Fruit fly (Drosophila melanogaster): ENCODE measurements around the gene Doc2.

Gene Doc2

DNA sequence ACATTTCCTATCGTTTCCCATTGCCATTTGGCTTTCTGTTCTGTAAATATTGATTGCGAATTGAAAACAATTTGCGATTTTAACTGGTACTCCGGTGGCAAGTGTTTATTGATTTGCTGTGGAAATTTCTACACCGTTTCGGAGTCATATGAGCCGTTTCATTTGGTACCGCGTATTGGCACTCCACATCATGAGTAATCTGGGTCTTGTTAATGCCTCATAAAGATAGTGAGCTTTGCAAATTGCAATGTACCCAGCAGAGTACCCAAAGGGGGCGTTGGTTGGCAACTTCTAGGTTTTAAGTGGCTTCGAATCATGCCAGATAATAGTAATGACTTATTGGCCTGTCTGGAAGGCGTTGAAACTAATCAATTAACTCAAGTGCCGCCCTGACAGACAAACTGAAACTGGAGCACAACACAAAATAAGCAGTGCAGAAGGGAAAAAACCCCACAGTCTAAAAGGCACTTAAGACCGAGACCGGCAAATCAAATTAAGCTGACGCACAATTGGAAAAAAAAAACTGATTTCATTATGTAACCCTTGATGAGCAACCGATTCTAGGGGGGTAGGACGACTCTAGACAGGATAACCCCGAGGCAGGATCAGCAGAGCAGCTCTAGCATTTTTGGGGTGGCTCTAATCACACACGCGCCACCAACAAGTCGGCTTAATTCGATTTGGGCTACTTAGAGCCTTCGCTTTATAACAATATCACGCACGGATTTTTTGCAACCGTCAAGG, 33.9 kb upstream of the Doc2 start:
- TF ChIP-seq CG17801 (GFP tag; optimal IDR thresholded peaks at IDR 0.05; ENCODE audit: partially characterized antibody), result no peak

- no peak for TF ChIP-seq CG17801 (GFP tag; optimal IDR thresholded peaks at IDR 0.05; ENCODE audit: partially characterized antibody)
These were observed 32.8 kb upstream of the Doc2 start for dm6 chr3L:9051830-9052259.

DNA sequence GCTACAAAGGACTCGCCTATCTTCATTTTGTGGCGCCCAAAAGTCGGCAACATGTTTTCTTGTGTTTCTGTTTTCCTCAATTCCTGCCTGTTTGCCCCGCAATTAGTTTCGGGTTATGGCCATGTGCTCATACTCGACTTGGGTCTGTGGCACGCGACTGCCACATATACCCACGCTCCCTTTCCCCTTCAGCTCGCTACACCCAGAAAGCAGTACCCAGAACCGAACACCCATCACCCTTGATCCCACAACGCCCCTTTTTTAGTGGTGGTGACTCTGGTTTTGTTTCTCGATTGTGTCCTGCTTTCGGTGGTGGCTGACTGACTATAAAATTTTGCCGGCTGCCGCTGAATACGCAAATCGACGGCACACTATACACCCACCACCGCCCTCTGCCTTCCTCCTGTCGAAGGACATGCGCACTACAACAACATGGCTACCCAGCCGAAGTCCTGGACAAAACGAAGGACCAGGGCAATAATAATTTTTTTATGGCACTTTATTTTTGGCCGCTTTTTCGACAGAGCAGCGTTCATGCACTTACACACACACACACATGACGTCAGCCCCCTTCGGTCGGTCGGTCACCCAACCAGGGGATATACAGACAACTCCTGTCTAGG, 31.5 kb upstream of the Doc2 start:
- TF ChIP-seq CG17801 (GFP tag; optimal IDR thresholded peaks at IDR 0.05; ENCODE audit: partially characterized antibody), result no peak

dm6 chr3L:9047062-9047461, 28.0 kb upstream of the Doc2 start, which contains the start of gene Argk2:
TSS of gene Argk2 (plus strand) at chr3L:9047439.
- TF ChIP-seq CG17801 (GFP tag; optimal IDR thresholded peaks at IDR 0.05; ENCODE audit: partially characterized antibody), result no peak

DNA sequence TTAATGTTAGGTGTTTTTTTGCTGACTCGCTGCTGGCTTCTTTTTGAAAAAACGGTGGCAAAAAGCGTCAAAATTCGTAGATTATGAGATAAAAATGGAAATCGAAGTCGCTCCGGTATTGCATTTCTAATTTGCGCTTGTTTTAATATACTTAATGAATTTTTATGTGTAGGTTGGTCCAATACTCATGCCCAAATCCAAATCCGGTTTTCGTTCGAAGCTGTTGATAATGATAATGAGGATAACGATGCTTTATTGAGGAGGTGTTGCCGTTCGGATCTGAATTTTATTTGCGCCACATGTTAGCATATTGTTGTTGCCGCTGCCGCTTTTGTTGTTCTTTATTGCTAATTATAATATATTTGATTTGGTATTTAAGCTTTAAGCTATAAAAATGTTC, 27.2 kb upstream of the Doc2 start:
- TF ChIP-seq CG17801 (GFP tag; optimal IDR thresholded peaks at IDR 0.05; ENCODE audit: partially characterized antibody), result no peak

DNA sequence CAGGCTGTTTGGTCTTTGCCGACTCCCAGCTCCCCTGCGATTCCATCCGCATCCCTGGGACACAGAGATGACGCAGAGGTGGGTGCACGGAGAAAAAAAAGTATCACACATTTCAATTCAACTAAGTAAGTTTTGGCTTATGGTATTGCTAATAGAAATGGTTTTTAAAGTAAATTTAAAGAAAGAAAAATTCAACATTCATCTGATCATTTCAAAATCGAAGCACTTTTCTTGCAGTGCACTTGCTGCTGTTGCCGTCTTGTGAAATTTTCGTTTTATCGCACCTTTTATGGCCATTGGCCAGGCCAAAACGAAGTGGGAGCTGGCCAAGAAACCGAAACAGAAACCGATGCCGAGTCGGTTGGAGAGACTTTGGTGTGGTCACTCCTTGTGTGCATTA, 26.3 kb upstream of the Doc2 start:
- no peak for TF ChIP-seq CG17801 (GFP tag; optimal IDR thresholded peaks at IDR 0.05; ENCODE audit: partially characterized antibody)

- no peak for TF ChIP-seq CG17801 (GFP tag; optimal IDR thresholded peaks at IDR 0.05; ENCODE audit: partially characterized antibody)
These were observed 25.9 kb upstream of the Doc2 start for dm6 chr3L:9044896-9045295.

DNA sequence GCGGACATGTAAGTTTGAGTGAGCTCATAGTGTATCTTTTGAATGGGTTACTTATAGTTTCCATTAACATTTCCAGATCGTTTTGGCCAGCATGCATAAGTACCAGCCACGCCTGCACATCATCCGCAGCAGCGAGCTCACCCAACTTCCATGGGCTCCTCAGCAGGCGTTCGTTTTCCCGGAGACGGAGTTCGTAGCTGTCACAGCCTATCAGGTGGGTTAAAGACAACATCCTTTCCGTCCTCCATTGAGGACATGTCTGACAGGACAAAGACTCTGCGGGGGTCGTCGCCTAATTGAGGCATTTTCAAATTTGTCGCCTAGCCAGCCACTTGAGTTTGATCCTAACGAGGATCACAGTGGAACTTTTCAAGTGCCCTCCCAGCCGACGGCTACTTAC, 24.6 kb upstream of the Doc2 start:
- no peak for TF ChIP-seq CG17801 (GFP tag; optimal IDR thresholded peaks at IDR 0.05; ENCODE audit: partially characterized antibody)

dm6 chr3L:9042200-9042988, 23.3 kb upstream of the Doc2 start:
- TF ChIP-seq CG17801 (GFP tag; optimal IDR thresholded peaks at IDR 0.05; ENCODE audit: partially characterized antibody), result no peak

DNA sequence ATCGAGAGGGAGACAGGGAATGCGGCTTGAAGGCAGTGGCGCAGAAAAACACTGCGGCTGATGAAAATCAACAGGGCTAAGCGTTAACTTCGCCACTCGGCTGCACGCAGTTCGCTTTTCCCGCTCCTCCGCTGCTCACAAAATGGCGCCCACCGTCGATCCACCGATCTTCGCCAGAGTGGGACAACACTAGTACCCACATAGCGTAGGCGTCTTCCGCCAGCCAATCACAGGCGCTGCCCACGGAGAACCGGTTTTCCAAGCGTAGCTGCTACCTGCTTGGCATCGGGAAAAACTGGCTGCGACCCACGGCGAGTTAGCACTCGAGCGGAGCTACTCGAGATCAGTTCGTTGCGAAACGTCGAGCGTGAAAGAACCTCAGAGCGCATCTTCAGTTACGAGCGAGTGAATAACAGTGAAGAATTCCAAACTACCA, 22.0 kb upstream of the Doc2 start, which contains the start of gene Doc1:
Gene Doc1 (plus strand): TSS at position 334 of the 436 bp plus-strand sequence.
- no peak for TF ChIP-seq CG17801 (GFP tag; optimal IDR thresholded peaks at IDR 0.05; ENCODE audit: partially characterized antibody)

DNA sequence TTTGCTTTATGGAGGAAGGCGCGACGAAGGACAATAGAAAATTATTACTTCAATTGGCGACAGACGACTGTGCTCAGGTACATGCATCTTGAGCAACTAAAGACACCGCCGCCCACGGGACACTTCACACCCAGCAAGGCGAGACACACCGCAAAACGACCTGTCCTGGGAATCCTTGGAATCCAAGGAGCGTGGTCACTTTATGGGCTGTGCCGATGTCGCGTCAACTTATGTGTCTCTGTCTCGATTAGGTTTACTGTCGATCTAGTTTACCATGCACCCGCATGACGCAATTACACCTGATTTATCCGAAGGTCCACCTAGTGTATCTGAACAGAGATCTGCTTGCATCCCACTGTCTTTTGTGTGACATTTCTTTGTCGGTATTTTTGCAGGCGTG, 20.1 kb upstream of the Doc2 start:
- no peak for TF ChIP-seq CG17801 (GFP tag; optimal IDR thresholded peaks at IDR 0.05; ENCODE audit: partially characterized antibody)

DNA sequence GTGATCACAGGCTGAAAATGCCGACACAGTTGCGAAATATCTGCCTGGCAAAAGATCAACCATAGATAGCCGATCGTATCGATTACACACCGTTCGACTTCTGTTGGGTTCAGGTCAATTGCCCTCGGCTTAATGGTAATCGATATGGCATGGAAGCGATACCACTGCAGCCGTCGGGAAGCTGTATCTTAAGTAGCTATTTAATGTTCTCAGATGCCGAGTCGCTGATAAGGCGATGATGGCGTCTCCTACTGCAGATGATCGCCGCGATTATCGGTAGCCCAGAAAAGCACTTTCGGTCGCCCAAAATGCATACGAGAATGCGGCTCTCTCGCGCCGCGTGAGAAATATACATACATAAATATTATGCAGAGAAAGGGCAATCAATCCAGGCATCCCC, 18.6 kb upstream of the Doc2 start:
- no peak for TF ChIP-seq CG17801 (GFP tag; optimal IDR thresholded peaks at IDR 0.05; ENCODE audit: partially characterized antibody)

DNA sequence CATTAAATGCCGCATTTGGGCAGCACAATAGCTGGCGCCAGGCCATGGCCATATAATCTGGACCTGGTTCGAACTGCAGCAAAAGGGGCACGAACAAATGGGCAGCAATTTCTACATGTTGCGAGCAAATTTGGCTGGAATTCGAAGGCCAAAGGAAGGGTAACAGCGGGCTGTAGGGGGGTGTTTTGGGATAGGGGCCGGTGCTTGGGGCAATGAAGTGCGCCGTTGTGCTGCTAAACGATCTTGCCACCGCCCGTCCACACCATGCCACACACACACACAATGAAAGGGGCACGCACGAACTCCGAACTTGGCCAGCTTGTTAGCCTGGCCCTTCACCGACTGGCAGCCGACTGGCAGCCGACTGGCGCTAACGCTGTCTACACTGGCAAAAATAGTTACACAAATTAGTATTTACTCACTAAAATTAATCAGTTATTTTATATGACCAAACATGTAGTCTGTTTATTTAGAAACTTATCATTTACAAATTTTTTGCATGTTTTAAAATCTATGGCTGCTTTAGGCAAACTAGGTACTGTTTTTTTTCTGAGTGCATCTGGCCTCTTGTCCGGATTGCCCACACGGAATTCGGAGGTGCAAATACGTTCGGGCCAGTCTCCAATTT, 15.1 kb upstream of the Doc2 start:
- TF ChIP-seq CG17801 (GFP tag; optimal IDR thresholded peaks at IDR 0.05; ENCODE audit: partially characterized antibody), result no peak

- no peak for TF ChIP-seq CG17801 (GFP tag; optimal IDR thresholded peaks at IDR 0.05; ENCODE audit: partially characterized antibody)
These were observed 14.5 kb upstream of the Doc2 start for dm6 chr3L:9033537-9033936.

- no peak for TF ChIP-seq CG17801 (GFP tag; optimal IDR thresholded peaks at IDR 0.05; ENCODE audit: partially characterized antibody)
These were observed 13.8 kb upstream of the Doc2 start for dm6 chr3L:9032871-9033270.

All from ovary, adult (tissue).